Worm (Caenorhabditis elegans) whole organism, late embryonic: Measurements from ENCODE around the gene wrt-3.

Experiments
- ceh-14 ChIP-seq: sonication (generic microtip); optimal IDR thresholded peaks from 2 replicates; lab custom pipeline; 2016; ENCODE audit warnings: missing genotype, missing genetic modification characterization, missing compliant biosample characterization
- dmd-4 ChIP-seq: sonication (generic microtip); optimal IDR thresholded peaks from 2 replicates; lab custom pipeline; 2016; ENCODE audit warnings: borderline replicate concordance, missing genetic modification characterization, missing compliant biosample characterization

DNA sequence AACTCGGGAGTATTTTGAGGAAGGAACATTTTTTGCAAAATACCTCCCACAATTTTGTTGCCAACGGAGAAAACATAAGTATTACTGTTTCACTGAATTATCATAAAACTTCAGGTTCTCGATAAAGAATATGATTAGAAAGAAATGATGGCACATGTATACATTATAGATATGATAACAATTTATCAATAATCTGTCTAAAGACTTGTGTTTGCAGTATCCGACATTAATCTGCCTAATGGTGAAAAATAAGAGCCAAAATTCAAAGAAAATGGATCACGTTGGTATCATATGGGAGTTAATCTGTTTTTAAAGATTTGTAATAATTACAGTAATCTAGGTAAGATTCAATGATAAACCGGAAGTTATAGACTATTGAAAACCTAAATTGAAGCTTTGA lies 43.4 kb upstream of the wrt-3 start:
- no peak for TF ChIP-seq dmd-4 (tag; lab: Kevin White, UChicago)
- TF ChIP-seq ceh-14, result no peak
